Worm (Caenorhabditis elegans): ENCODE measurements around the gene slcf-1.
A peak's percentile ranks its signal among the peaks of the same experiment; 100 is the strongest.

Gene slcf-1

DNA sequence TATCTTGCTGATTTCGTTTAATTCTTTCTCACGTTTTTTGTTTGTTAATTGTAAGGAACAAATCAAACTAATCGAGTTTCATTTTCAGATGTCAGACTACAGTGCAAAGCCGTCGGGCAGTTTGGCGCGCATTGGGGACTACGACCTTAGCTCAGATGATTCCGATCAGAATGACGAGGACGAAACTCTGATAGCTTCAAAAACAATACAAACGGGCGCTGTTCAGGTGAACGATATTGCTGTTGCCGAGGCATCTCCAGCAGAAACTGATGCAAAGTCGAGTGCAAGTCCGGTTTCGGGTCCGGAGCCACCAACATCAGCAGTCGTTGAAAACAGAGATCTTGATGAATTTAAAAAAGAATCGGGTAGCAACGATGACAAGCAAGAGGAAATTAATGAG lies 40.1 kb downstream of the slcf-1 start, which contains the start of gene bet-2:
Gene bet-2 (plus strand): TSS at position 89 of the 400 bp plus-strand sequence.
- TF ChIP-seq lin-11 (tag; optimal IDR thresholded peaks at IDR 0.05) (no peak), mbf-1 (tag; optimal IDR thresholded peaks at IDR 0.05) (no peak), Y55F3AM.14 (GFP tag; optimal IDR thresholded peaks at IDR 0.05) (no peak), lin-13 (GFP tag; optimal IDR thresholded peaks at IDR 0.05) (no peak), mdl-1 (tag; optimal IDR thresholded peaks at IDR 0.05) (no peak), alr-1 (tag; optimal IDR thresholded peaks at IDR 0.05) (no peak), C34F6.9 (tag; optimal IDR thresholded peaks at IDR 0.05) (no peak), nhr-11 (tag; optimal IDR thresholded peaks at IDR 0.05) (no peak), ceh-82 (tag; optimal IDR thresholded peaks at IDR 0.05) (no peak), ztf-11 (tag; optimal IDR thresholded peaks at IDR 0.05) (no peak), snpc-4 (tag; optimal IDR thresholded peaks at IDR 0.05) (no peak), nhr-237 (tag; optimal IDR thresholded peaks at IDR 0.05) (no peak), nhr-10 (tag; optimal IDR thresholded peaks at IDR 0.05) (no peak)

DNA sequence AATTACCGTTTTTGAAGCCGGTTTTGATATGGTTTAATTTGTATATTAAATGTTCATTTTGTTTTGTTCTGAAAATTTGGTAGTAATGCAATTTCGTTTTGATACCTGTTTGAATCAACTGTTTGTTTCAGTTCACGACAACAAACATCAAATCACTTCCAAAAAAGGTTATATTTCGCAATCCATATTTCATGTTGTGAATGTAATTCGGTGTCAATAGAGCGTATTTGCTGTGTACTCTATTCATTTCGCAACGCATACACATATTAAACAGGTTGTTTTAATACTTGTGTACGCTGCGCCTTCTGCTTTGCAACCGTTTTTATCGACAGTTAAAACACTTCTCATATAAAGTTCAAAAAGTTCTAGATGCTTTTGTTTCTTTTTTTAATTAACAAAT lies 47.3 kb downstream of the slcf-1 start:
- TF ChIP-seq ztf-11 (tag; optimal IDR thresholded peaks at IDR 0.05) (no peak), egl-27 (tag; optimal IDR thresholded peaks at IDR 0.05) (no peak), sem-4 (tag; optimal IDR thresholded peaks at IDR 0.05) (peak; percentile 25), nhr-129 (tag; optimal IDR thresholded peaks at IDR 0.05) (peak; percentile 89), ztf-1 (GFP tag; conservative IDR thresholded peaks at IDR 0.05) (no peak), blmp-1 (tag; optimal IDR thresholded peaks at IDR 0.05; ENCODE audit: insufficient read depth) (peak; percentile 38), unc-55 (GFP tag; optimal IDR thresholded peaks at IDR 0.05) (peak; percentile 93), elt-3 (tag; optimal IDR thresholded peaks at IDR 0.05) (no peak), nhr-12 (tag; optimal IDR thresholded peaks at IDR 0.05) (no peak), lin-39 (tag; optimal IDR thresholded peaks at IDR 0.05) (no peak), gmeb-1 (tag; optimal IDR thresholded peaks at IDR 0.05) (peak; percentile 22), ZK546.5 (tag; optimal IDR thresholded peaks at IDR 0.05) (no peak), alr-1 (tag; optimal IDR thresholded peaks at IDR 0.05) (no peak), nhr-77 (tag; optimal IDR thresholded peaks at IDR 0.05) (no peak), nhr-11 (tag; optimal IDR thresholded peaks at IDR 0.05) (no peak), unc-62 (GFP tag; optimal IDR thresholded peaks at IDR 0.05) (no peak), dmd-4 (tag; optimal IDR thresholded peaks at IDR 0.05) (no peak), F13H6.1 (tag; optimal IDR thresholded peaks at IDR 0.05) (no peak), skn-1 (tag; optimal IDR thresholded peaks at IDR 0.05) (no peak), nhr-237 (tag; optimal IDR thresholded peaks at IDR 0.05) (no peak), snpc-4 (tag; optimal IDR thresholded peaks at IDR 0.05) (peak; percentile 9), ceh-82 (tag; optimal IDR thresholded peaks at IDR 0.05) (peak; percentile 29), unc-39 (tag; optimal IDR thresholded peaks at IDR 0.05) (no peak), aly-2 (tag; optimal IDR thresholded peaks at IDR 0.05) (no peak), zag-1 (tag; optimal IDR thresholded peaks at IDR 0.05) (peak; percentile 21), mbf-1 (tag; optimal IDR thresholded peaks at IDR 0.05) (no peak), nhr-6 (tag; optimal IDR thresholded peaks at IDR 0.05) (peak; percentile 54), Y55F3AM.14 (GFP tag; optimal IDR thresholded peaks at IDR 0.05) (no peak), mdl-1 (tag; optimal IDR thresholded peaks at IDR 0.05) (no peak), mab-5 (tag; optimal IDR thresholded peaks at IDR 0.05) (no peak), lin-11 (tag; optimal IDR thresholded peaks at IDR 0.05) (no peak), nhr-21 (tag; optimal IDR thresholded peaks at IDR 0.05) (peak; percentile 38), nhr-10 (tag; optimal IDR thresholded peaks at IDR 0.05) (no peak), elt-1 (tag; optimal IDR thresholded peaks at IDR 0.05) (no peak), C34F6.9 (tag; optimal IDR thresholded peaks at IDR 0.05) (peak; percentile 92), fos-1 (tag; optimal IDR thresholded peaks at IDR 0.05) (peak; percentile 73), sma-3 (GFP tag; optimal IDR thresholded peaks at IDR 0.05) (peak; percentile 54), ceh-16 (tag; optimal IDR thresholded peaks at IDR 0.05) (no peak), ama-1 (optimal IDR thresholded peaks at IDR 0.05) (no peak), nhr-25 (tag; optimal IDR thresholded peaks at IDR 0.05) (peak; percentile 82), sma-9 (GFP tag; optimal IDR thresholded peaks at IDR 0.05) (peak; percentile 78), sma-9 (tag; optimal IDR thresholded peaks at IDR 0.05) (no peak), lsy-2 (tag; optimal IDR thresholded peaks at IDR 0.05) (peak; percentile 37 to 62), nhr-23 (tag; optimal IDR thresholded peaks at IDR 0.05) (no peak), peb-1 (tag; optimal IDR thresholded peaks at IDR 0.05) (no peak), R02D3.7 (tag; optimal IDR thresholded peaks at IDR 0.05) (no peak), lin-13 (GFP tag; optimal IDR thresholded peaks at IDR 0.05) (peak; percentile 16), ztf-4 (tag; optimal IDR thresholded peaks at IDR 0.05) (no peak), crh-2 (tag; optimal IDR thresholded peaks at IDR 0.05) (peak; percentile 77)
